Worm (Caenorhabditis elegans) whole organism, young adult: ENCODE measurements around the gene C45G9.9.
A peak's percentile ranks its signal among the peaks of the same experiment; 100 is the strongest.

Source experiments
- B0019.2 ChIP-seq: fragments of 200-800 bp; sonication (Bioruptor generic); conservative IDR thresholded peaks from 2 replicates; pipeline ENCODE4 v1.3.6; 2022; ENCODE audit warnings: missing genetic modification reagents, missing genetic modification characterization, missing compliant biosample characterization
- B0336.3 ChIP-seq: fragments of 200-800 bp; sonication (Bioruptor generic); IDR thresholded peaks from 2 replicates; pipeline ENCODE4 v1.3.6; 2022; ENCODE audit warnings: missing genetic modification characterization, missing compliant biosample characterization
- D2030.7 ChIP-seq: fragments of 200-800 bp; sonication (Bioruptor generic); IDR thresholded peaks from 2 replicates; pipeline ENCODE4 v1.3.6; 2022; ENCODE audit warnings: missing genetic modification reagents, missing genetic modification characterization, missing compliant biosample characterization
- F23B12.7 ChIP-seq: sonication (generic microtip); optimal IDR thresholded peaks from 2 replicates; lab custom pipeline; 2017; ENCODE audit warnings: missing genetic modification characterization, mild to moderate bottlenecking, missing compliant biosample characterization, antibody characterized with exemption, moderate library complexity; ENCODE audit not compliant: insufficient read depth
- F37B4.10 ChIP-seq: fragments of 200-800 bp; sonication (Bioruptor generic); IDR thresholded peaks from 2 replicates; pipeline ENCODE4 v1.3.6; 2022; ENCODE audit warnings: missing genetic modification characterization, missing compliant biosample characterization
- F49E8.2 ChIP-seq: sonication (generic microtip); optimal IDR thresholded peaks from 3 replicates; lab custom pipeline; 2017; ENCODE audit warnings: missing genetic modification characterization, mild to moderate bottlenecking, missing compliant biosample characterization, antibody characterized with exemption, moderate library complexity; ENCODE audit not compliant: insufficient read depth
- F52B5.7 ChIP-seq: sonication (generic microtip); optimal IDR thresholded peaks from 2 replicates; lab custom pipeline; 2016; ENCODE audit warnings: mild to moderate bottlenecking, missing genetic modification characterization, missing compliant biosample characterization
- F55B11.4 ChIP-seq: sonication (generic microtip); optimal IDR thresholded peaks from 2 replicates; lab custom pipeline; 2016; ENCODE audit warnings: missing compliant biosample characterization, missing genetic modification characterization, borderline replicate concordance; ENCODE audit not compliant: insufficient read depth
- K11D2.4 ChIP-seq: fragments of 200-800 bp; sonication (Bioruptor generic); IDR thresholded peaks from 2 replicates; pipeline ENCODE4 v1.3.6; 2022; ENCODE audit warnings: missing genetic modification reagents, missing genetic modification characterization, missing compliant biosample characterization
- T26A5.8 ChIP-seq: sonication (generic microtip); optimal IDR thresholded peaks from 2 replicates; lab custom pipeline; 2016; ENCODE audit warnings: missing genetic modification characterization, missing compliant biosample characterization
- Y53G8AR.9 ChIP-seq: fragments of 200-800 bp; sonication (Bioruptor generic); conservative IDR thresholded peaks from 2 replicates; pipeline ENCODE4 v1.3.6; 2022; ENCODE audit warnings: missing genetic modification reagents, missing genetic modification characterization, missing compliant biosample characterization
- Y56A3A.18 ChIP-seq: fragments of 200-800 bp; sonication (Bioruptor generic); IDR thresholded peaks from 2 replicates; pipeline ENCODE4 v1.3.6; 2022; ENCODE audit warnings: missing genetic modification reagents, missing genetic modification characterization, missing compliant biosample characterization
- Y67H2A.10 ChIP-seq: fragments of 200-800 bp; sonication (Bioruptor generic); conservative IDR thresholded peaks from 2 replicates; pipeline ENCODE4 v1.3.6; 2022; ENCODE audit warnings: missing genetic modification reagents, missing genetic modification characterization, missing compliant biosample characterization
- Y79H2A.3 ChIP-seq: fragments of 200-800 bp; sonication (Bioruptor generic); conservative IDR thresholded peaks from 2 replicates; pipeline ENCODE4 v1.3.6; 2022; ENCODE audit warnings: missing genetic modification reagents, missing genetic modification characterization, missing compliant biosample characterization
- Y95B8A.8 ChIP-seq: fragments of 200-800 bp; sonication (Bioruptor generic); IDR thresholded peaks from 2 replicates; pipeline ENCODE4 v1.3.6; 2022; ENCODE audit warnings: missing genetic modification reagents, missing genetic modification characterization, missing compliant biosample characterization
- ama-1 ChIP-seq, 3 experiments: fragments of 150-350 bp in 1 of 3; sonication (generic microtip) in 2 of 3; optimal IDR thresholded peaks; 2 replicates each; lab custom pipeline; 2014 to 2018; ENCODE audit warnings: missing biosample characterization in 2 of 3, missing genetic modification characterization in 2 of 3, missing genetic modification reagents in 2 of 3
- atf-7 ChIP-seq: sonication (generic microtip); optimal IDR thresholded peaks from 2 replicates; lab custom pipeline; 2017; ENCODE audit warnings: mild to moderate bottlenecking, missing genetic modification characterization, missing compliant biosample characterization
- attf-3 ChIP-seq: fragments of 200-800 bp; sonication (Bioruptor generic); conservative IDR thresholded peaks from 2 replicates; pipeline ENCODE4 v1.3.6; 2022; ENCODE audit warnings: missing genetic modification reagents, missing genetic modification characterization, missing compliant biosample characterization
- attf-6 ChIP-seq: fragments of 200-800 bp; sonication (Bioruptor generic); IDR thresholded peaks from 2 replicates; pipeline ENCODE4 v1.3.6; 2022; ENCODE audit warnings: missing genetic modification reagents, missing genetic modification characterization, missing compliant biosample characterization
- cebp-1 ChIP-seq, 2 experiments: fragments of 200-800 bp in 1 of 2; sonication (Bioruptor generic) in 1 of 2; sonication (generic microtip) in 1 of 2; IDR thresholded peaks in 1 of 2; optimal IDR thresholded peaks in 1 of 2; 2 replicates each; pipeline versions ENCODE4 v1.3.6 to Lab custom; 2017 to 2022; ENCODE audit warnings: missing compliant biosample characterization in 2 of 2, missing genetic modification characterization in 2 of 2, mild to moderate bottlenecking in 1 of 2, missing genetic modification reagents in 1 of 2, moderate library complexity in 1 of 2
- ceh-27 ChIP-seq: fragments of 200-800 bp; sonication (Bioruptor generic); optimal IDR thresholded peaks from 2 replicates; lab custom pipeline; 2018; ENCODE audit warnings: mild to moderate bottlenecking, missing genetic modification characterization, moderate library complexity, missing compliant biosample characterization
- chd-7 ChIP-seq: sonication (generic microtip); optimal IDR thresholded peaks from 2 replicates; lab custom pipeline; 2016; ENCODE audit warnings: mild to moderate bottlenecking, missing genetic modification characterization, moderate library complexity, missing compliant biosample characterization
- dpl-1 ChIP-seq: fragments of 150-350 bp; optimal IDR thresholded peaks from 2 replicates; lab custom pipeline; 2014; ENCODE audit warnings: missing biosample characterization, missing genetic modification reagents, missing genetic modification characterization
- egl-18 ChIP-seq: fragments of 200-800 bp; sonication (Bioruptor generic); IDR thresholded peaks from 2 replicates; pipeline ENCODE4 v1.3.6; 2022; ENCODE audit warnings: missing genetic modification reagents, missing genetic modification characterization, missing compliant biosample characterization
- ets-4 ChIP-seq: fragments of 200-800 bp; sonication (Bioruptor generic); optimal IDR thresholded peaks from 2 replicates; lab custom pipeline; 2018; ENCODE audit warnings: mild to moderate bottlenecking, missing genetic modification characterization, missing compliant biosample characterization
- lin-26 ChIP-seq: fragments of 200-800 bp; sonication (Bioruptor generic); IDR thresholded peaks from 2 replicates; pipeline ENCODE4 v1.3.6; 2022; ENCODE audit warnings: missing genetic modification reagents, missing genetic modification characterization, missing compliant biosample characterization
- lin-35 ChIP-seq, 3 experiments: fragments of 150-350 bp in 2 of 3; sonication (generic microtip) in 1 of 3; optimal IDR thresholded peaks; 2 replicates each; lab custom pipeline; 2014 to 2018; ENCODE audit warnings: missing biosample characterization in 3 of 3, missing genetic modification characterization in 3 of 3, missing genetic modification reagents in 3 of 3
- lin-54 ChIP-seq: fragments of 200-800 bp; sonication (Bioruptor generic); optimal IDR thresholded peaks from 2 replicates; lab custom pipeline; 2018; ENCODE audit warnings: mild to moderate bottlenecking, missing genetic modification characterization, missing compliant biosample characterization
- madf-10 ChIP-seq: sonication (generic microtip); optimal IDR thresholded peaks from 2 replicates; lab custom pipeline; 2016; ENCODE audit warnings: mild to moderate bottlenecking, missing genetic modification characterization, missing compliant biosample characterization
- nfya-1 ChIP-seq: sonication (generic microtip); optimal IDR thresholded peaks from 2 replicates; lab custom pipeline; 2017; ENCODE audit warnings: antibody characterized with exemption, missing compliant biosample characterization, missing genetic modification characterization, borderline replicate concordance; ENCODE audit not compliant: insufficient read depth
- nhr-179 ChIP-seq: sonication (generic microtip); optimal IDR thresholded peaks from 2 replicates; lab custom pipeline; 2016; ENCODE audit warnings: mild to moderate bottlenecking, missing genetic modification characterization, missing compliant biosample characterization
- sdz-38 ChIP-seq: sonication (generic microtip); optimal IDR thresholded peaks from 2 replicates; lab custom pipeline; 2016; ENCODE audit warnings: missing genotype, missing genetic modification characterization, missing compliant biosample characterization
- sea-2 ChIP-seq: fragments of 200-800 bp; sonication (Bioruptor generic); IDR thresholded peaks from 2 replicates; pipeline ENCODE4 v1.3.6; 2022; ENCODE audit warnings: missing genetic modification characterization, missing compliant biosample characterization
- somi-1 ChIP-seq: fragments of 200-800 bp; sonication (Bioruptor generic); optimal IDR thresholded peaks from 2 replicates; lab custom pipeline; 2018; ENCODE audit warnings: mild to moderate bottlenecking, missing genetic modification characterization, missing compliant biosample characterization
- sptf-2 ChIP-seq: fragments of 200-800 bp; sonication (Bioruptor generic); optimal IDR thresholded peaks from 2 replicates; lab custom pipeline; 2018; ENCODE audit warnings: mild to moderate bottlenecking, missing genetic modification characterization, missing compliant biosample characterization
- tbp1 ChIP-seq: fragments of 200-800 bp; sonication (Bioruptor generic); optimal IDR thresholded peaks from 2 replicates; lab custom pipeline; 2018; ENCODE audit warnings: mild to moderate bottlenecking, missing genetic modification characterization, missing compliant biosample characterization
- tbx-9 ChIP-seq: sonication (generic microtip); optimal IDR thresholded peaks from 2 replicates; lab custom pipeline; 2016; ENCODE audit warnings: borderline replicate concordance, missing genetic modification characterization, inconsistent platforms, missing compliant biosample characterization
- zfh-2 ChIP-seq: fragments of 200-800 bp; sonication (Bioruptor generic); conservative IDR thresholded peaks from 2 replicates; pipeline ENCODE4 v1.3.6; 2022; ENCODE audit warnings: missing genetic modification reagents, missing genetic modification characterization, missing compliant biosample characterization
- ztf-22 ChIP-seq: fragments of 200-800 bp; sonication (Bioruptor generic); optimal IDR thresholded peaks from 2 replicates; lab custom pipeline; 2018; ENCODE audit warnings: mild to moderate bottlenecking, missing genetic modification characterization, moderate library complexity, missing compliant biosample characterization
- ztf-25 ChIP-seq: fragments of 200-800 bp; sonication (Bioruptor generic); IDR thresholded peaks from 2 replicates; pipeline ENCODE4 v1.3.6; 2022; ENCODE audit warnings: missing genetic modification reagents, missing genetic modification characterization, missing compliant biosample characterization
- ztf-26 ChIP-seq: sonication (generic microtip); optimal IDR thresholded peaks from 2 replicates; lab custom pipeline; 2017; ENCODE audit warnings: missing genetic modification characterization, missing compliant biosample characterization

C45G9.9 gene

DNA sequence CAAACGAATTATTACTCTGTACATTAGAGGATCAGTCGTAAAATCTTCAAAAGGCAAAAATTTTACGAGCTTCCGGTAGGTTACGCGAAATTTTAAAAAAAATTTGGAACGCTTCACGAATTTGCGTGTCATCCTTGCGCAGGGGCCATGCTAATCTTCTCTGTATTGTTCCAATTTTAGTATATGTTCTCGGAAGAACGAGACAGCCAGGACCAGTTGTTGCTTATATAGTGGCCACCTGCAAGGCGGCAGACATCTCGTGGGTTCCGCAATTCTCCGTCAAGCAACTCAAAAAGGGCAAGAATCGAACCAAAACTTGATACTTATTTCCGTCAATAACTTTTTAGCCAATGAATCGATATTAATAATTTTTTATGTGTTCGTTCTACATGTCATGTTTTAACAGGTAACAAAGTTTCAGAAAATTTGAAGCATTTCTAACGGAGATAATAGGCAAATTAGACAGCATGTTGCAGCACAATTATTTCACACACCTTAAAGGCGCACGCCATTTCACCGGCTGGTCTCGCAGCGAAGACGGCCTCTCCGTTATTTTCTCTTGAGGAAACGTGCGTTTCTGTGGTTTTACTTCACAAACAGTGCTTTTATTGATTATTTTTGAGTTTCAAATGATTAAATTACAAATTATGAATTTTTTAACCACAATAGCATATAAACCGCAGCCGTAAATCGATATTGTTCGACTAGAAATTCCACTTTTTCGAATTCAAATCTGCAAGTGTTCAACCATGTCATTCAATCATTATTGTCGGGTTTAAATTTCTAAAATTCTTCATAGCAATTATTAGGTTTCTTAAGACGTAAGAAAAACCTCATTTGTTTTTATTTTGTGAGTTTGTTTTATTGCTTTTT lies 25.3 kb upstream of the C45G9.9 start (continued):
- TF ChIP-seq K11D2.4 (GFP tag; lab: Robert Waterston, UW) (peak; percentile 82), B0336.3 (GFP tag; lab: Robert Waterston, UW) (peak; percentile 91), Y67H2A.10 (peak; percentile 12; the same call in 1 of the 2 replicates), tbp1 (GFP tag; lab: Kevin White, UChicago) (peak; percentile 86), sptf-2 (GFP tag; lab: Kevin White, UChicago) (peak; percentile 42), F23B12.7 (peak; percentile 69), sdz-38 (no peak), egl-18 (peak; percentile 78), cebp-1 (GFP tag; IDR thresholded peaks at IDR 0.05; lab: Robert Waterston, UW) (peak; percentile 59), cebp-1 (tag; optimal IDR thresholded peaks at IDR 0.05; lab: Kevin White, UChicago) (peak; percentile 83), attf-3 (GFP tag; lab: Robert Waterston, UW) (peak; percentile 52; the same call in 1 of the 2 replicates), chd-7 (peak; percentile 86), attf-6 (GFP tag; lab: Robert Waterston, UW) (peak; percentile 70), D2030.7 (GFP tag; lab: Robert Waterston, UW) (peak; percentile 83), atf-7 (tag; lab: Kevin White, UChicago) (peak; percentile 76), madf-10 (peak; percentile 18), sea-2 (GFP tag; lab: Robert Waterston, UW) (0 out of 2 replicates have a peak, but pooled peaks have one; percentile 52), ama-1 (optimal IDR thresholded peaks at IDR 0.05; lab: Kevin White, UChicago) (peak; percentile 83), ama-1 (GFP tag; optimal IDR thresholded peaks at IDR 0.05; lab: Kevin White, UChicago) (peak; percentile 81 to 87), dpl-1 (GFP tag; lab: Kevin White, UChicago) (no peak), F37B4.10 (GFP tag; lab: Robert Waterston, UW) (0 out of 2 replicates have a peak, but pooled peaks have one; percentile 73), lin-35 (GFP tag; optimal IDR thresholded peaks at IDR 0.05; lab: Kevin White, UChicago) (peak in 2 of 3 experiments; percentile 9 to 74), Y79H2A.3 (GFP tag; lab: Robert Waterston, UW) (0 out of 2 replicates have a peak, but pooled peaks have one; percentile 35), somi-1 (GFP tag; lab: Kevin White, UChicago) (peak; percentile 39), ztf-26 (peak; percentile 69), Y95B8A.8 (peak; percentile 90), F55B11.4 (tag; lab: Kevin White, UChicago) (peak; percentile 2), nhr-179 (peak; percentile 19), ztf-22 (no peak), lin-54 (GFP tag; lab: Kevin White, UChicago) (peak; percentile 84), Y53G8AR.9 (peak; percentile 88), T26A5.8 (peak; percentile 81), B0019.2 (GFP tag; lab: Robert Waterston, UW) (peak; percentile 62; the same call in 1 of the 2 replicates), Y56A3A.18 (GFP tag; lab: Robert Waterston, UW) (peak; percentile 83), ceh-27 (GFP tag; lab: Kevin White, UChicago) (peak; percentile 65), nfya-1 (tag; lab: Kevin White, UChicago) (no peak), F49E8.2 (tag; lab: Kevin White, UChicago) (peak; percentile 64), ztf-25 (GFP tag; lab: Robert Waterston, UW) (peak; percentile 95), F52B5.7 (tag; lab: Kevin White, UChicago) (peak; percentile 90), tbx-9 (no peak), lin-26 (peak; percentile 94), zfh-2 (GFP tag; lab: Robert Waterston, UW) (no peak), ets-4 (GFP tag; lab: Kevin White, UChicago) (peak; percentile 36)
